Worm (Caenorhabditis elegans): ENCODE results near the gene rdl-1.

Gene rdl-1

DNA sequence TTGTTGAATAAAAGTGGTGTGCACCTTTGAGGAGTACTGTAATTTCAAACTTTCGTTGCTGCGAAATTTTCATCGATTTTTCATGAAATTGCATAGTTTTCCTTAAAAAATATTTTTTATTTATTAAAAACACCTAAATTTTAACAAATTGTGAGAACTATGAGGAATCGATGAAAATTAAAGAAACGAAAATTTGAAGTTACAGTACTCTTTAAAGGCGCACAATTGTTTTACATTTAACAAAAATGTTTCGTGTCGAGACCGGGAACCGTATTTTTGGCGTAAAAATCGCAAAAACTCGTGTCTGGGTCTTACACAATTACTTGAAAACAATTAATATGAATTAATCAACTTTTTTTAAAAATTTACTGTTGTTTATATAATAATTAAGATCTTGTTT, at the start of gene rdl-1:
TSS of gene rdl-1 (minus strand) at position 101 of the 400 bp plus-strand sequence.
- TF ChIP-seq hmbx-1 (tag; optimal IDR thresholded peaks at IDR 0.05) (no peak), scrt-1 (GFP tag; IDR thresholded peaks at IDR 0.05) (no peak), ama-1 (optimal IDR thresholded peaks at IDR 0.05) (no peak), sea-1 (GFP tag; conservative IDR thresholded peaks at IDR 0.05) (no peak)

DNA sequence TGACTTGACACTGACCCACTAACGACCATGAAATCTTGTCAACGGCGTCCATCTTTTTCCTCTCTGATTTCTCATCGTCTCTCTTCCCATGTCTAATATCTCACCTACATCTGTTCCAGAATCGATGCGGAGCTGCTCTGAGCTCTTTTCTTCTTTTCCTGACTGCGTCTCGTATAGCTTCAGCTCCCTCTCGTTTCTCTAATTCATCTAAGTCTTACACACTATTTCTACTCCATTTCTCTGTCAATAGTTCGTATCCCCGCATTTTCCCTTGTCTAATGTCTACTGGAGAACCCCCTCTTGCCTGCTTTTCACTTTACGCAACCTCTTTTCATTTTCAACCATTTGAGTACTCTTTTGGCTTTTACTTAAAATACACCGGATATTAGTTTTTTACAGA, 47.8 kb upstream of the rdl-1 start, which contains the start of gene ric-3:
TSS of gene ric-3 (plus strand) at position 400 of the 400 bp plus-strand sequence.
- TF ChIP-seq hmbx-1 (tag; optimal IDR thresholded peaks at IDR 0.05): no peak
- no peak for TF ChIP-seq scrt-1 (GFP tag; IDR thresholded peaks at IDR 0.05)
- TF ChIP-seq ama-1 (optimal IDR thresholded peaks at IDR 0.05): no peak
- TF ChIP-seq B0310.2 (tag; optimal IDR thresholded peaks at IDR 0.05): no peak
- TF ChIP-seq sea-1 (GFP tag; conservative IDR thresholded peaks at IDR 0.05): no peak
- no peak for TF ChIP-seq aly-1 (tag; optimal IDR thresholded peaks at IDR 0.05)
- no peak for TF ChIP-seq F13C5.2 (tag; optimal IDR thresholded peaks at IDR 0.05)
- TF ChIP-seq tbx-11 (GFP tag; IDR thresholded peaks at IDR 0.05): no peak
- TF ChIP-seq tbx-37 (GFP tag; conservative IDR thresholded peaks at IDR 0.05): no peak
- no peak for TF ChIP-seq pes-1 (GFP tag; IDR thresholded peaks at IDR 0.05)

DNA sequence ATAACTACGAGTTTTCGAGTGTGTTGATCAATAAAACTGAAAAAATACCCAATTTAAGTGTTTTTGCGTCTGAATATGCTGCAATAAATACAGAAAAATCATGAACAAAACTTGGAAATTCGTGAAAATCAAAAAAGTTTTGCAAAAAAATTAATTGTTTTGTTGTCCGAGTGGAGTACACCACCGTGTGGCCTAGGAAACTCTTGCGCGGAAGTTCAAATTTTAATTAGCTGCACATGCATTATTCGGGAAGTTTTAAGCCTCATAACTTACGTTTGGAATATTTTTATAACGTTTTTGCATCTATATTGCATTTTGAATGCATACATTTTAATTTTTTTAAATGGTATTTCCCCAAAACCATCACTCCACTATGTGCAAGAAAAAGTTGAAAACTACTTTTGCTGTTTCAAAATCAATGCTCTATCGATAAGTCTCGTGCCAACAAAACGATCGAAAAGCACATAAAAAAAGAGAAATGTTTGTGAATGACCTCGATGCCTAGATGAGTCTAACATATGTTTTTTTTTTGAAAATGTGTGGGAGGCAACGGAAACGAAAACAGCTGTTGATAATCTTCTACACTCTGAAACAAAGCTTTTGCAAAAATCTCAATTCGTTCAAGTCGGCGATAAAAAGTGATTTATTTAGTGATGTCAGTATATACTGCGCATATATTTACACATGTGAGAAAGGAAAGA, 46.5 kb upstream of the rdl-1 start:
- no peak for TF ChIP-seq aly-1 (tag; optimal IDR thresholded peaks at IDR 0.05)
- TF ChIP-seq sea-1 (GFP tag; conservative IDR thresholded peaks at IDR 0.05): no peak
- TF ChIP-seq tra-4 (tag; optimal IDR thresholded peaks at IDR 0.05): no peak
- no peak for TF ChIP-seq ama-1 (optimal IDR thresholded peaks at IDR 0.05)
- no peak for TF ChIP-seq ets-7 (tag; optimal IDR thresholded peaks at IDR 0.05)
- no peak for TF ChIP-seq B0310.2 (tag; optimal IDR thresholded peaks at IDR 0.05)
- TF ChIP-seq ceh-36 (tag; optimal IDR thresholded peaks at IDR 0.05): no peak
- TF ChIP-seq hmbx-1 (tag; optimal IDR thresholded peaks at IDR 0.05): no peak

DNA sequence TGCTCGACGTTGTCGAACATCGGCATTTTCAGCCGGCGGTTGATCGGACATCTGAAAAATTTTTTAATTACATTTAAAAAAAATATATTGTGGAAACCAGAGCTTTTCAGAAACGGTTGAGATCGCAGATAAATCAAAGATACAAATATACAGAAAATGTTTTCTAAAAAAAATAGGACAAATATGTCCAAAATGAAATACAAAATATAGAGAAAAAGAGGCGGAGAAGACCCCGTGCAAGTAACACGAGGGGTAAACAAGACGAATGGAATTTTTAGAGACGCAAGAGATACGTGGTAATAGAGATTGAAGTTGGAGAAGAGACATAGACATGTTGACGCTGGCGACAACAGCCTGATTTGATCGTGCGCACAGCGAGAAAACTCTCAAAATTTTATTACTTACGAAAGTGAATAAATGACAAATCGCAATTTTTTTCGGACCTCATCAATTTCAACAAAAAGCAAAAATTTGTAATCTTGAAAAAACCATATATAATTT, 45.7 kb upstream of the rdl-1 start, which contains the start of gene cdgs-1:
TSS of gene cdgs-1 (minus strand) at position 51 of the 501 bp plus-strand sequence.
- TF ChIP-seq flt-1 (GFP tag; IDR thresholded peaks at IDR 0.05) (no peak), sea-1 (GFP tag; conservative IDR thresholded peaks at IDR 0.05) (no peak), tbx-11 (GFP tag; IDR thresholded peaks at IDR 0.05) (no peak), hmbx-1 (tag; optimal IDR thresholded peaks at IDR 0.05) (no peak), hmg-4 (GFP tag; optimal IDR thresholded peaks at IDR 0.05) (no peak), ceh-13 (GFP tag; optimal IDR thresholded peaks at IDR 0.05) (no peak), ama-1 (optimal IDR thresholded peaks at IDR 0.05) (no peak), aly-1 (tag; optimal IDR thresholded peaks at IDR 0.05) (no peak), ceh-36 (tag; optimal IDR thresholded peaks at IDR 0.05) (no peak), F13C5.2 (tag; optimal IDR thresholded peaks at IDR 0.05) (no peak), scrt-1 (GFP tag; IDR thresholded peaks at IDR 0.05) (no peak), hnd-1 (tag; optimal IDR thresholded peaks at IDR 0.05) (no peak), ets-7 (tag; optimal IDR thresholded peaks at IDR 0.05) (no peak), tra-4 (tag; optimal IDR thresholded peaks at IDR 0.05) (no peak)

DNA sequence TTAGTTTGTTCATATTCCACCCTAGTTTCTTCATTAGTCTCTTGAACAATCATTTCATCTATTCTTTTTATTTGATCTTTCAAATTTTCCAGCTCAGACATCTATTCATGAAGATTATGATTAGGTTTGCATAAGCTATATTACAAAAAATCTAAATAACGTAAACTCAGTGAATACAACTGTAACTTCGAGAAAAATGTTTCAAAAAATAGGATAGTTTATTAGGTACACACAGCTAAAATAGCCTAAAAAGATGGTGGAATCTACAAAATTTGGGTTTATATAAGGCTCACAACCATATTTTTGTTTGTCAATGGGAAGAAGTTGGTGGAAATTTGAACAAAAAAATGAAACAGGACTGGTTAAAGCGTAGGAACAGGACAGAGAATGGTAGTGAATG, 42.6 kb upstream of the rdl-1 start, which contains the start of gene zgpa-1:
TSS of gene zgpa-1 (minus strand) at position 101 of the 400 bp plus-strand sequence.
- TF ChIP-seq ceh-36 (tag; optimal IDR thresholded peaks at IDR 0.05): no peak
- no peak for TF ChIP-seq sea-1 (GFP tag; conservative IDR thresholded peaks at IDR 0.05)
- TF ChIP-seq tra-4 (tag; optimal IDR thresholded peaks at IDR 0.05): no peak
- no peak for TF ChIP-seq scrt-1 (GFP tag; IDR thresholded peaks at IDR 0.05)
- no peak for TF ChIP-seq pes-1 (GFP tag; IDR thresholded peaks at IDR 0.05)
- no peak for TF ChIP-seq ama-1 (optimal IDR thresholded peaks at IDR 0.05)
- TF ChIP-seq tbx-37 (GFP tag; conservative IDR thresholded peaks at IDR 0.05): no peak
- no peak for TF ChIP-seq F13C5.2 (tag; optimal IDR thresholded peaks at IDR 0.05)
- TF ChIP-seq ets-7 (tag; optimal IDR thresholded peaks at IDR 0.05): no peak
- no peak for TF ChIP-seq tbx-11 (GFP tag; IDR thresholded peaks at IDR 0.05)
- no peak for TF ChIP-seq hmg-4 (GFP tag; optimal IDR thresholded peaks at IDR 0.05)

DNA sequence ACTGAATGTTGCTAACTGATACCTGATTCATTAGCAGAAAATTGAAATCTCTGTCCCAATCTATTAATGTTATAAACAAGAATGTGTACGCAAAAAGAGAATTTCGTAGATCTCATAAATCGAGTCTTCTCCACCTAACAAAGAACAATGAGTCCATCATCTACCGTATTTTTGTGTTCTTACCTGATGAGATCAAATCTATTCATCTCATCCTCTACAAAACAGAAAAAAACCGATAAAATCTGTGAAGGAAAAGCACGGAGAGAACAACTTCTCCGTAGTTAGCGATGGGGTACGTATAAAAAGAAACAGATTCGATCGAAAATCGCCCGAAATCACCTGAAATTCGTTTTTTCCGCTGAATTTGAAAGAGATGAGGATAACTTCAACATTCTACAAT, 38.5 kb upstream of the rdl-1 start, which contains the start of gene C33H5.1:
TSS of gene C33H5.1 (plus strand) at position 330 of the 400 bp plus-strand sequence.
- TF ChIP-seq hnd-1 (tag; optimal IDR thresholded peaks at IDR 0.05): no peak

DNA sequence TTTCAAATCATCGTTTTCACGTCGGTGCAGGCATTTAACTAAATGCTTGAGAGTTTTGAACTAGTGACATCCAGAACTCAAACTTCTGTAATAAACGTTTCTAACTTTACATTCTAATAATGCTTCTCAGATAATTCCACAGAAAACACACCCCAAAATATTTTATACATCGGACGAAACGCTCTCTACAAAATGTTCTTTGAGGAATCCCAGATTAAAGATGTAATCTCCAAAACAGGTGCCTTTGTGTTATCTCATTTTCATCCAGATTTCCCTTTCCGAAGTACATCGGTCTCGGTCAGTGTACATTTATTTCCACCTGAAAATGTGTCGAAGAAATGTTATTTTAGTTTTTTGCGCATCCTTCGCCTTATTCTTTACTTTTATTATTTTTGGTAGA, 34.7 kb upstream of the rdl-1 start, which contains the start of gene C33H5.2:
TSS of gene C33H5.2 (plus strand) at position 301 of the 400 bp plus-strand sequence.
- TF ChIP-seq tra-4 (tag; optimal IDR thresholded peaks at IDR 0.05) (no peak), pes-1 (GFP tag; IDR thresholded peaks at IDR 0.05) (no peak), ets-7 (tag; optimal IDR thresholded peaks at IDR 0.05) (no peak), hnd-1 (tag; optimal IDR thresholded peaks at IDR 0.05) (no peak), ceh-36 (tag; optimal IDR thresholded peaks at IDR 0.05) (no peak), hmg-4 (GFP tag; optimal IDR thresholded peaks at IDR 0.05) (no peak), aly-1 (tag; optimal IDR thresholded peaks at IDR 0.05) (no peak), flt-1 (GFP tag; IDR thresholded peaks at IDR 0.05) (no peak), ama-1 (optimal IDR thresholded peaks at IDR 0.05) (no peak), hmbx-1 (tag; optimal IDR thresholded peaks at IDR 0.05) (no peak)

DNA sequence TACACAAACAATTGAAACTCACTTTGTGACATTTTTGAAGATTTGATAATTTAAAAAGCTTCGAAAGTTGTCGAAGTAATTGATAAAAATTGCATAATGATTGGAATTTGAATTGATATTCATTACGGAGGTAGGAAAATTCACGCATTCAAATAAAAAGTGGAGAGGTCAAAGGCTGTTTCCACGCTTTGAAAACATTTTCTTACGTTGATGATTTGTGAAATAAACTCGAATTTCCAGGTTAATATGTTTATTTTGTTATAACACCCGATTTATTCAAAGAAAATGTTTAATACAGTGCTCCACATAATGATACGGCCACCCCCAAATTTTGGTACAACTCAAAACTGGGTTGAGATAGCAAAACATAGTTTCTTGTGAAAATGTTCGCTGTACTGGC, 33.2 kb upstream of the rdl-1 start, which contains the start of gene C33H5.16:
TSS of gene C33H5.16 (minus strand) at position 101 of the 400 bp plus-strand sequence.
- TF ChIP-seq B0310.2 (tag; optimal IDR thresholded peaks at IDR 0.05): no peak
